Worm (Caenorhabditis elegans): ENCODE measurements around the gene daf-1.

ce11 chrIV:139652-140051 lies 7.4 kb downstream of the daf-1 start:
- TF ChIP-seq lin-15B (tag; optimal IDR thresholded peaks at IDR 0.05) (no peak), skn-1 (tag; optimal IDR thresholded peaks at IDR 0.05) (no peak), tbx-2 (tag; optimal IDR thresholded peaks at IDR 0.05) (no peak), aha-1 (tag; optimal IDR thresholded peaks at IDR 0.05) (no peak), nhr-77 (tag; optimal IDR thresholded peaks at IDR 0.05) (no peak), jun-1 (tag; optimal IDR thresholded peaks at IDR 0.05) (no peak), unc-86 (tag; optimal IDR thresholded peaks at IDR 0.05) (no peak), sox-4 (tag; optimal IDR thresholded peaks at IDR 0.05) (no peak), rnt-1 (tag; optimal IDR thresholded peaks at IDR 0.05) (no peak), ceh-90 (tag; optimal IDR thresholded peaks at IDR 0.05) (no peak), ceh-63 (GFP tag; optimal IDR thresholded peaks at IDR 0.05) (no peak), hlh-4 (tag; optimal IDR thresholded peaks at IDR 0.05) (no peak), fos-1 (tag; optimal IDR thresholded peaks at IDR 0.05) (no peak), nhr-12 (tag; optimal IDR thresholded peaks at IDR 0.05) (no peak)

Data from whole organism, L1 larva.